Fruit fly (Drosophila melanogaster) whole organism, embryonic: ENCODE results near the gene arx.
A peak's percentile ranks its signal among the peaks of the same experiment; 100 is the strongest.

ENCODE experiments used
- Abd-B ChIP-seq: fragments of 200-800 bp; sonication (Bioruptor generic); optimal IDR thresholded peaks from 2 replicates; lab custom pipeline; 2018; ENCODE audit warnings: missing biosample characterization, mild to moderate bottlenecking, missing genetic modification characterization, moderate library complexity
- Bteb2 ChIP-seq: fragments of 200-800 bp; sonication (Bioruptor generic); optimal IDR thresholded peaks from 2 replicates; lab custom pipeline; 2016; ENCODE audit warnings: missing biosample characterization, missing genetic modification characterization
- CG11247 ChIP-seq: fragments of 200-800 bp; sonication (Bioruptor generic); IDR thresholded peaks from 2 replicates; pipeline ENCODE4 v1.3.6; 2022; ENCODE audit warnings: missing biosample characterization, missing genetic modification characterization
- CG12104 ChIP-seq: fragments of 200-800 bp; sonication (Bioruptor generic); optimal IDR thresholded peaks from 3 replicates; lab custom pipeline; 2016; ENCODE audit warnings: missing biosample characterization, missing genetic modification characterization
- CG12391 ChIP-seq: fragments of 200-800 bp; sonication (Bioruptor generic); optimal IDR thresholded peaks from 3 replicates; lab custom pipeline; 2018; ENCODE audit warnings: missing biosample characterization, mild to moderate bottlenecking, missing genetic modification characterization, moderate library complexity
- CG15073 ChIP-seq: fragments of 200-800 bp; sonication (Bioruptor generic); optimal IDR thresholded peaks from 2 replicates; lab custom pipeline; 2016; ENCODE audit warnings: missing biosample characterization, missing genetic modification characterization
- CG16813 ChIP-seq: fragments of 200-800 bp; sonication (Bioruptor generic); IDR thresholded peaks from 3 replicates; pipeline ENCODE4 v1.3.6; 2022; ENCODE audit warnings: missing biosample characterization, missing genetic modification characterization; ENCODE audit not compliant: partially characterized antibody
- CG16863 ChIP-seq: fragments of 200-800 bp; sonication (Bioruptor generic); optimal IDR thresholded peaks from 3 replicates; lab custom pipeline; 2016; ENCODE audit warnings: missing biosample characterization, missing genetic modification characterization
- CG17359 ChIP-seq: fragments of 200-800 bp; sonication (Bioruptor generic); optimal IDR thresholded peaks from 3 replicates; lab custom pipeline; 2018; ENCODE audit warnings: missing biosample characterization, mild to moderate bottlenecking, missing genetic modification characterization, moderate library complexity
- CG17361 ChIP-seq: fragments of 200-800 bp; sonication (Bioruptor generic); IDR thresholded peaks from 3 replicates; pipeline ENCODE4 v1.3.6; 2022; ENCODE audit warnings: missing biosample characterization, missing genetic modification characterization
- CG17829 ChIP-seq: fragments of 200-800 bp; optimal IDR thresholded peaks from 2 replicates; lab custom pipeline; 2019; ENCODE audit warnings: missing biosample characterization, mild to moderate bottlenecking, missing genetic modification characterization, moderate library complexity
- CG1792 ChIP-seq: fragments of 200-800 bp; sonication (Bioruptor generic); optimal IDR thresholded peaks from 2 replicates; lab custom pipeline; 2016; ENCODE audit warnings: missing biosample characterization, missing genetic modification characterization
- CG18476 ChIP-seq: fragments of 200-800 bp; sonication (Bioruptor generic); optimal IDR thresholded peaks from 2 replicates; lab custom pipeline; 2016; ENCODE audit warnings: missing biosample characterization, mild to moderate bottlenecking, missing genetic modification characterization
- CG2199 ChIP-seq: fragments of 200-800 bp; sonication (Bioruptor generic); IDR thresholded peaks from 3 replicates; pipeline ENCODE4 v1.3.6; 2022; ENCODE audit warnings: missing biosample characterization, missing genetic modification characterization
- CG2889 ChIP-seq: fragments of 200-800 bp; sonication (Bioruptor generic); IDR thresholded peaks from 3 replicates; pipeline ENCODE4 v1.3.6; 2022; ENCODE audit warnings: missing biosample characterization, missing genetic modification characterization
- CG34422 ChIP-seq: fragments of 200-800 bp; sonication (Bioruptor generic); IDR thresholded peaks from 3 replicates; pipeline ENCODE4 v1.3.6; 2022; ENCODE audit warnings: missing biosample characterization, missing genetic modification characterization
- CG8359 ChIP-seq: fragments of 200-800 bp; sonication (Bioruptor generic); optimal IDR thresholded peaks from 2 replicates; lab custom pipeline; 2017; ENCODE audit warnings: missing biosample characterization, mild to moderate bottlenecking, missing genetic modification characterization, borderline replicate concordance
- CG8924 ChIP-seq: fragments of 200-800 bp; optimal IDR thresholded peaks from 3 replicates; lab custom pipeline; 2019; ENCODE audit warnings: missing biosample characterization, mild to moderate bottlenecking, missing genetic modification characterization, moderate library complexity
- CHES-1-like ChIP-seq: fragments of 200-800 bp; sonication (Bioruptor generic); optimal IDR thresholded peaks from 2 replicates; lab custom pipeline; 2016; ENCODE audit warnings: missing biosample characterization, missing genetic modification characterization
- D ChIP-seq, 2 experiments: fragments of 200-800 bp in 1 of 2; fragments of >200 bp in 1 of 2; sonication (Bioruptor generic) in 1 of 2; optimal IDR thresholded peaks; 2 replicates in 1 of 2; 3 replicates in 1 of 2; lab custom pipeline; 2017; ENCODE audit warnings: mild to moderate bottlenecking in 1 of 2, missing biosample characterization in 1 of 2, missing genetic modification characterization in 1 of 2, missing genetic modification reagents in 1 of 2
- Elba2 ChIP-seq: fragments of 200-800 bp; sonication (Bioruptor generic); optimal IDR thresholded peaks from 3 replicates; lab custom pipeline; 2016; ENCODE audit warnings: missing biosample characterization, missing genetic modification characterization
- Ets65A ChIP-seq: fragments of 200-800 bp; sonication (Bioruptor generic); peaks from one replicate; lab custom pipeline; 2016; ENCODE audit warnings: missing biosample characterization, missing genetic modification characterization
- Hand ChIP-seq: fragments of 200-800 bp; sonication (Bioruptor generic); optimal IDR thresholded peaks from 2 replicates; lab custom pipeline; 2017; ENCODE audit warnings: mild to moderate bottlenecking, missing biosample characterization, missing genetic modification reagents, missing genetic modification characterization
- Nf-YB ChIP-seq: fragments of 200-800 bp; sonication (Bioruptor generic); optimal IDR thresholded peaks from 3 replicates; lab custom pipeline; 2019; ENCODE audit warnings: missing biosample characterization, mild to moderate bottlenecking, missing genetic modification characterization, moderate library complexity
- Nf-YC ChIP-seq: fragments of 200-800 bp; optimal IDR thresholded peaks from 3 replicates; lab custom pipeline; 2019; ENCODE audit warnings: missing biosample characterization, mild to moderate bottlenecking, missing genetic modification characterization, moderate library complexity
- Poxn ChIP-seq: fragments of 200-800 bp; sonication (Bioruptor generic); IDR thresholded peaks from 2 replicates; pipeline ENCODE4 v1.3.6; 2022; ENCODE audit warnings: missing biosample characterization, missing genetic modification characterization
- Rx ChIP-seq: fragments of 200-800 bp; sonication (Bioruptor generic); IDR thresholded peaks from 2 replicates; pipeline ENCODE4 v1.3.6; 2022; ENCODE audit warnings: missing biosample characterization, missing genetic modification characterization
- Xbp1 ChIP-seq: fragments of 200-800 bp; sonication (Bioruptor generic); optimal IDR thresholded peaks from 3 replicates; lab custom pipeline; 2016; ENCODE audit warnings: missing biosample characterization, mild to moderate bottlenecking, missing genetic modification characterization
- cg ChIP-seq: fragments of 200-800 bp; sonication (Bioruptor generic); optimal IDR thresholded peaks from 3 replicates; lab custom pipeline; 2019; ENCODE audit warnings: missing biosample characterization, mild to moderate bottlenecking, missing genetic modification characterization, moderate library complexity
- chinmo ChIP-seq: fragments of 200-800 bp; sonication (Bioruptor generic); IDR thresholded peaks from 4 replicates; pipeline ENCODE4 v1.3.6; 2022; ENCODE audit warnings: missing biosample characterization, missing genetic modification characterization; ENCODE audit not compliant: partially characterized antibody
- ewg ChIP-seq: fragments of 200-800 bp; sonication (Bioruptor generic); optimal IDR thresholded peaks from 3 replicates; lab custom pipeline; 2017; ENCODE audit warnings: mild to moderate bottlenecking, missing biosample characterization, missing genetic modification reagents, missing genetic modification characterization
- fd3F ChIP-seq: fragments of 200-800 bp; sonication (Bioruptor generic); optimal IDR thresholded peaks from 2 replicates; lab custom pipeline; 2018; ENCODE audit warnings: missing biosample characterization, mild to moderate bottlenecking, missing genetic modification characterization, moderate library complexity
- grau ChIP-seq: fragments of 200-800 bp; optimal IDR thresholded peaks from 3 replicates; lab custom pipeline; 2019; ENCODE audit warnings: missing biosample characterization, mild to moderate bottlenecking, missing genetic modification characterization, moderate library complexity
- mam ChIP-seq: fragments of 200-800 bp; sonication (Bioruptor generic); optimal IDR thresholded peaks from 3 replicates; lab custom pipeline; 2016; ENCODE audit warnings: missing biosample characterization, missing genetic modification characterization
- nerfin-1 ChIP-seq: fragments of 200-800 bp; sonication (Bioruptor generic); optimal IDR thresholded peaks from 3 replicates; lab custom pipeline; 2019; ENCODE audit warnings: missing biosample characterization, mild to moderate bottlenecking, missing genetic modification characterization, moderate library complexity
- pros ChIP-seq: fragments of 200-800 bp; sonication (Bioruptor generic); optimal IDR thresholded peaks from 3 replicates; lab custom pipeline; 2019; ENCODE audit warnings: missing biosample characterization, mild to moderate bottlenecking, missing genetic modification characterization, moderate library complexity
- schlank ChIP-seq: fragments of 200-800 bp; sonication (Bioruptor generic); optimal IDR thresholded peaks from 2 replicates; lab custom pipeline; 2018; ENCODE audit warnings: missing biosample characterization, mild to moderate bottlenecking, missing genetic modification characterization
- seq ChIP-seq: fragments of 200-800 bp; sonication (Bioruptor generic); IDR thresholded peaks from 2 replicates; pipeline ENCODE4 v1.3.6; 2022; ENCODE audit warnings: missing biosample characterization, missing genetic modification characterization
- toy ChIP-seq: fragments of 200-800 bp; sonication (Bioruptor generic); IDR thresholded peaks from 2 replicates; pipeline ENCODE4 v1.3.6; 2022; ENCODE audit warnings: missing biosample characterization, missing genetic modification characterization
- tup ChIP-seq: fragments of 200-800 bp; sonication (Bioruptor generic); optimal IDR thresholded peaks from 2 replicates; lab custom pipeline; 2016; ENCODE audit warnings: missing biosample characterization, mild to moderate bottlenecking, missing genetic modification characterization, moderate library complexity
- unc-4 ChIP-seq: fragments of 200-800 bp; sonication (Bioruptor generic); IDR thresholded peaks from 2 replicates; pipeline ENCODE4 v1.3.6; 2022; ENCODE audit warnings: missing biosample characterization, missing genetic modification characterization; ENCODE audit not compliant: partially characterized antibody
- zfh1 ChIP-seq: fragments of 200-800 bp; sonication (Bioruptor generic); IDR thresholded peaks from 3 replicates; pipeline ENCODE4 v1.3.6; 2022; ENCODE audit warnings: missing biosample characterization, missing genetic modification characterization

The arx gene

DNA sequence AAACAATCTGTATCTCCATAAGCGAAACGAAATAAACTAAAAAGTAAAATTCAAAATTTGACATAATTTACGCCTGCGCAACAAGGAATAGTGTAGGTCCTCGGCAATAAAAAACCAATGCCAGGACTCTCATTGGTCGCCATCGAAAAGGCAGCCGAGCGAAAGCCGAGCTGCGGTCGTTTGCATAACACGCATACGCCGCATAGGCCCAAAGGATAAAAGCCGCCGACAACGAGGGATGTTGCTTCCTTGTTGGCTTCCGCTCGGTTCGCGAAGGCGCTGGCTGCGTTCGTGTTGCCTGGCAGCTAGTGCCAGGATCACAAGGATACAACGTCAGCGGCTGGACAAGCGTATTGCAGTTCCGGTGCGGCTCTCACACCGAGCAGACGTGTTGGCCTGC, 40.9 kb downstream of the arx start (continued):
- TF ChIP-seq Nf-YC (tag; lab: Kevin White, UChicago) (peak; percentile 92), ewg (GFP tag; lab: Kevin White, UChicago) (peak; percentile 37), Poxn (no peak), CG8924 (no peak), CG34422 (no peak), CG11247 (GFP tag; lab: Robert Waterston, UW) (no peak), CG16813 (GFP tag; lab: Robert Waterston, UW) (no peak), CG12104 (no peak)

DNA sequence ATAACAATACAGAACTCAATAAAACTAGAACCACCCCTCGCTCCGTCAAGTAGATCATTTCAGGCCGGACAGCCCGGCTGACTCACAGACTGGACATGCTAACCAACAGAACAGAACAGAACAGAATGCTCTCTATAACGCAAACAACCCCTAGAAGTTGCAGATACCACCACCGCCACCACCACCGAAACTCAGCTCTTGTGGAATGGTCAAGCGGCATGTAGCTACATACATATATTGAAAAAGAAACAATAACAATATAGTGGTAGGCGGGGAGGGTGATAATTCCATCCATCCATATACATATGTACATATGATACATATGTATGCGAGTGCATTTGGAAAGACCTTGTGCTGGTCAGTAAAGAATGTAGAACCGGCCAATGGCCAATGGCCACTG, 46.9 kb downstream of the arx start:
- no peak for TF ChIP-seq toy
- TF ChIP-seq nerfin-1 (tag; lab: Kevin White, UChicago) = peak; percentile 71
- peak; percentile 49 for TF ChIP-seq CG18476 (GFP tag; lab: Kevin White, UChicago)
- no peak for TF ChIP-seq Rx (GFP tag; lab: Robert Waterston, UW)
- no peak for TF ChIP-seq Abd-B (GFP tag; lab: Kevin White, UChicago)
- TF ChIP-seq schlank (tag; lab: Kevin White, UChicago) = no peak
- peak; percentile 45 for TF ChIP-seq D (optimal IDR thresholded peaks at IDR 0.05; lab: Kevin White, UChicago)
- TF ChIP-seq D (GFP tag; optimal IDR thresholded peaks at IDR 0.05; lab: Kevin White, UChicago) = no peak
- TF ChIP-seq Elba2 (GFP tag; lab: Kevin White, UChicago) = no peak
- no peak for TF ChIP-seq CG16863 (GFP tag; lab: Kevin White, UChicago)
- no peak for TF ChIP-seq CG17359 (tag; lab: Kevin White, UChicago)
- TF ChIP-seq CG1792 (GFP tag; lab: Kevin White, UChicago) = no peak
- TF ChIP-seq CG2199 (GFP tag; lab: Robert Waterston, UW) = 0 out of 3 replicates have a peak, but pooled peaks have one; percentile 86
- TF ChIP-seq CG17361 (GFP tag; lab: Robert Waterston, UW) = no peak
- peak; percentile 84 for TF ChIP-seq Nf-YC (tag; lab: Kevin White, UChicago)
- peak; percentile 62 for TF ChIP-seq pros (GFP tag; lab: Kevin White, UChicago)
- no peak for TF ChIP-seq CG15073 (GFP tag; lab: Kevin White, UChicago)
- TF ChIP-seq unc-4 (GFP tag; lab: Robert Waterston, UW) = no peak
- no peak for TF ChIP-seq mam (GFP tag; lab: Kevin White, UChicago)
- no peak for TF ChIP-seq grau
- TF ChIP-seq Bteb2 (GFP tag; lab: Kevin White, UChicago) = no peak
- TF ChIP-seq Ets65A (GFP tag; lab: Kevin White, UChicago) = peak; percentile 64
- no peak for TF ChIP-seq Xbp1
- TF ChIP-seq tup (GFP tag; lab: Kevin White, UChicago) = no peak
- TF ChIP-seq CG8924 = peak; percentile 53
- peak; percentile 90 for TF ChIP-seq Nf-YB
- TF ChIP-seq CG17829 (tag; lab: Kevin White, UChicago) = no peak
- TF ChIP-seq fd3F = no peak
- peak; percentile 84 for TF ChIP-seq seq (GFP tag; lab: Robert Waterston, UW)
- TF ChIP-seq cg (GFP tag; lab: Kevin White, UChicago) = peak; percentile 37
- no peak for TF ChIP-seq CHES-1-like (GFP tag; lab: Kevin White, UChicago)
- TF ChIP-seq Hand (GFP tag; lab: Kevin White, UChicago) = no peak
- no peak for TF ChIP-seq CG2889 (GFP tag; lab: Robert Waterston, UW)
- TF ChIP-seq chinmo (GFP tag; lab: Robert Waterston, UW) = 0 out of 4 replicates have a peak, but pooled peaks have one; percentile 5
- no peak for TF ChIP-seq zfh1 (GFP tag; lab: Robert Waterston, UW)
- TF ChIP-seq CG12391 (tag; lab: Kevin White, UChicago) = no peak
- no peak for TF ChIP-seq CG8359 (GFP tag; lab: Kevin White, UChicago)
